Worm (Caenorhabditis elegans) whole organism, midembryonic: ENCODE results near the gene hpo-39.

ENCODE experiments used
- klf-2 ChIP-seq: fragments of 200-800 bp; sonication (Bioruptor generic); conservative IDR thresholded peaks from 2 replicates; pipeline ENCODE4 v1.3.6; 2022; ENCODE audit warnings: missing genetic modification reagents, missing genetic modification characterization, missing compliant biosample characterization
- med-1 ChIP-seq: sonication (generic microtip); optimal IDR thresholded peaks from 2 replicates; lab custom pipeline; 2017; ENCODE audit warnings: missing genetic modification characterization, mild to moderate bottlenecking, missing compliant biosample characterization, antibody characterized with exemption, missing genetic modification reagents; ENCODE audit not compliant: insufficient read depth

DNA sequence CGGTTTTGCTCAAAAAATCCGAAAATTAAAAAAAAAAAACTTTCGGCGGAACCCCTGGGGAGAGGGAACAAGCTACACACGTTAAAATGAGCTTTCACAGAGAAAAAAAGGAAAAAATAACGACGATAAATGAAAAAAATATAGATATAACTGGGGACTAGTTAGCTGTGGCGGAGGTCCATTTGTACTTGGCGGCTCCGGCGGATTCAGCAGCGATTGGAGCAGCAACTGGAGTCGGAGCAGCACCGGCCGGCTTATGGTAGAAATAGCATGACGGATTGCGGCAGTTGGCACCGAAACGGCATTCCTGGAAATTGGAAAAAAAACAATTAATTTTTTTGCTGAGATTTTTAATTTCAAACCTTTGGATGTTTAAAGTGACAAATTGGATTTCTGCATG lies 11.2 kb downstream of the hpo-39 start:
- TF ChIP-seq med-1 (GFP tag; lab: Kevin White, UChicago) (no peak), klf-2 (no peak)
